Worm (Caenorhabditis elegans) whole organism, L4/young adult: ENCODE measurements around the gene C17H12.37.

ENCODE experiments used
- W03F9.2 ChIP-seq: fragments of 150-350 bp; optimal IDR thresholded peaks from 2 replicates; lab custom pipeline; 2014; ENCODE audit warnings: missing biosample characterization, missing genetic modification characterization
- dao-5 ChIP-seq: sonication (generic microtip); optimal IDR thresholded peaks from 2 replicates; lab custom pipeline; 2016; ENCODE audit warnings: missing genotype, missing genetic modification characterization, moderate library complexity, missing compliant biosample characterization
- him-1 ChIP-seq: sonication (generic microtip); optimal IDR thresholded peaks from 2 replicates; lab custom pipeline; 2016; ENCODE audit warnings: missing genotype, missing genetic modification reagents, missing genetic modification characterization, missing compliant biosample characterization

The C17H12.37 gene

DNA sequence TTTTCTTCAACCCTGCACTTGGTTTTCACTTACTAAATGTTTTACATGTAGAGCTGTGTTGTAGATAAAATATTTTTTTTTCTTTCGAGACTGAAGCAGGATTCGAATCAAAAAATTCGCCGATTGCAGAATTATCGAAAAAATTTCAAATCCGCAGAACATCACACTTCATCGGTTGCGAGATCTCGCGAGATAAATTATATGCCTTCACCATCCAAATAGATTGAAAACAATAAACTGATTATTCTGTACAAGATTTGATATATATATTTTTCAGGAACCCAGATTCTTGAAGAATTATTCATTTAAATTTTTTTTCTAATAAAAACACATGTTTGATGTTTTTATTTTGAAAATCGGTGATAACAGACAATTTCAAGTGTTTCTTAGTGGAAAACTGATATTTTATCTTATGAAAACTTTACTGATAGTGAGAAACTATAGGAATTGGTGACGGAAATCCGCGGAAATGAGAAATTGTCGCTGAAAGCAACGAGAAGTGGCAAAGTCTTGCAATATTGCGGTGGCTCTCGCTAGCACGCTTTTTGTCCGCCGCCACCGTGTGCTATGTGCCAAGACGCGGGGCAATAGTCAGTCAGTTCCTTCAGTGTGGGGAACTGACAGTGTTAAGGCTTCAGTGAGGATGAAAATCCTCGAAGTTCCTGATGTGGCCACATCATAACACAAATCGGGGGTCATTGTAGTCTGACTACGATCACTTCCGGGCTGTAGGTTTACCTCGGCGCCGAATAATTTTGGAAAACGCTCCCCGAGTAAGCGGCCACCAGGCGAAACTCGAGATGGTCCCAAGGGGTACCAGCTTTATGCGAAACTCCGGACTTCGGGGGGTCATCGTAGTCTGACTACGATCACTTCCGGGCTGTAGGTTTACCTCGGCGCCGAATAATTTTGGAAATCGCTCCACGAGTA lies 12.3 kb upstream of the C17H12.37 start:
- TF ChIP-seq him-1: no peak
- TF ChIP-seq W03F9.2 (tag; lab: Kevin White, UChicago): no peak
- TF ChIP-seq dao-5: no peak

- TF ChIP-seq dao-5 (no peak), W03F9.2 (tag; lab: Kevin White, UChicago) (no peak), him-1 (no peak)
Observed at ce11 chrIV:6793310-6793966, 11.5 kb upstream of the C17H12.37 start.

ce11 chrIV:6795529-6795928 lies 9.4 kb upstream of the C17H12.37 start, which contains the start of the genes C17H12.3 and C17H12.12:
Gene C17H12.3, minus strand, starts transcription at chrIV:6795629.
Gene C17H12.12, plus strand, starts transcription at chrIV:6795924.
- TF ChIP-seq dao-5 (no peak), him-1 (no peak), W03F9.2 (tag; lab: Kevin White, UChicago) (no peak)

ce11 chrIV:6802132-6802531 lies 2.8 kb upstream of the C17H12.37 start, which contains the start of the genes cest-4 and C17H12.11:
Gene cest-4, minus strand, starts transcription at chrIV:6802337.
Gene C17H12.11, plus strand, starts transcription at chrIV:6802387.
- TF ChIP-seq him-1 (no peak), W03F9.2 (tag; lab: Kevin White, UChicago) (no peak), dao-5 (no peak)

DNA sequence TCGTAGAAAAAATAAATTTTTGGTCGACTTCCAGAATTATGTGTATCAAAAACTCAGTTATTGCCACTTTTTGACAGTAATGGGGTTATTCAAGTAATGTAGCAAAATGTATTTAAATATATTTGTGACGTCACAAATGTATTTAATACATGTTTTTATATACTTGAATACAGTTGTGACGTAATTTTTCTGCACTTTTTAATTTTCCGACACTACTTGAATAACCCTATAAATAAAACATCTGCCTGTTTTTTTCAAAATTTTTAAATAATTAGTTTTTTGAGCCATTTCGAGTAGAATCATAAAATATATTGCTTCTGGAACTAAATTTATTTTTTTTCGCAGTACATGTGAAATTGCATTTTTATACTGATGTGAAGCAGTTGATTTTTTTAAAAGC lies 1.6 kb upstream of the C17H12.37 start:
- TF ChIP-seq W03F9.2 (tag; lab: Kevin White, UChicago) (no peak), dao-5 (no peak), him-1 (no peak)

- TF ChIP-seq dao-5 (no peak), W03F9.2 (tag; lab: Kevin White, UChicago) (no peak), him-1 (no peak)
Observed at ce11 chrIV:6803805-6804344, 1.0 kb upstream of the C17H12.37 start.

ce11 chrIV:6806475-6807063 lies 1.7 kb downstream of the C17H12.37 start, which contains the start of gene C17H12.10:
Gene C17H12.10, plus strand, starts transcription at chrIV:6806799.
- TF ChIP-seq him-1: peak; percentile 43
- TF ChIP-seq dao-5: no peak

DNA sequence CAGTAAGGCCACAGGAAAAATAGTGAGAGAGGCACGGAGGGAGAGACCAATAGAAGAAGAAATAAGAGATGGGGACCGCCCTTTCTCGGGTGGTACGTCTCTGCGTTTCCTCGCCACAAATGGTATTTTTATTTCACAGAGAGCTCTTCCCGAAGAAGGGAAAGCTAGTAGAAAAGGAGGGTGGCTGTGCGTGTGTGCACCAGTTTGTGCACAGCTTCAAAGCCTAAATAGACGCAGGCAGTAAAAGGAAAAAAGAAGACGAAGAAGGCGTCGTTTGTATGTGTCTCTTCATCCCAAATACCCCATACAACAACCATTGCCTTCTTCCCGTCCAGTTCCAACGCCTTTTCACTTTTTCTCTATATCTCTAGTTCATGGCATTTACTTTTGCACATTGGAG lies 4.8 kb downstream of the C17H12.37 start:
- no peak for TF ChIP-seq W03F9.2 (tag; lab: Kevin White, UChicago)
- TF ChIP-seq him-1: peak; percentile 85

DNA sequence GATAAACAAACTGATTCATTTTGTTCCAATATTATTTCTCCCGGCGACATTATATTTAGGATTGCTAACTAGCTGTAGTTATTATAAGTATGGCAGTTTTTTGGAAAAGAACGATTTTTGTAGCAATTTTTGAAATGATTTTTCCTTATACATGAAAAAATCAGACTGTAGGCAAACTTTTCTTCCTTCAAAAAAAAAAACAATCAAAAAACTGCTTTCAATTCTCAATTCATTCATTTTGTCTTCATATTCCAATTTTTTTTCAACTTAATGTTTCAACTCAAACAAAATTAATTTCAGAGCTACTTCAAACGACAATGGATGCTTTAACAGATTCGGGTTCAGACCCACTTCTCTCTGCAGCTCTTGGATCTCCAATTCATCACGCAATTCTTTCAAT lies 6.9 kb downstream of the C17H12.37 start, which contains the start of gene ceh-48:
ceh-48 (plus strand) TSS at position 301 of the 400 bp plus-strand sequence.
- TF ChIP-seq dao-5: no peak
- TF ChIP-seq him-1: no peak
- TF ChIP-seq W03F9.2 (tag; lab: Kevin White, UChicago): no peak

- TF ChIP-seq W03F9.2 (tag; lab: Kevin White, UChicago): no peak
- TF ChIP-seq dao-5: no peak
- no peak for TF ChIP-seq him-1
Observed at ce11 chrIV:6817554-6817953, 12.6 kb downstream of the C17H12.37 start, which contains the start of gene C17H12.5. Gene C17H12.5, minus strand, starts transcription at chrIV:6817654.

ce11 chrIV:6818369-6818768 lies 13.5 kb downstream of the C17H12.37 start, which contains the start of gene C17H12.8:
Gene C17H12.8, plus strand, starts transcription at chrIV:6818703.
- TF ChIP-seq W03F9.2 (tag; lab: Kevin White, UChicago): no peak
- no peak for TF ChIP-seq dao-5
- TF ChIP-seq him-1: no peak

ce11 chrIV:6821709-6822108 lies 16.8 kb downstream of the C17H12.37 start:
- TF ChIP-seq W03F9.2 (tag; lab: Kevin White, UChicago) (no peak), dao-5 (no peak), him-1 (no peak)

ce11 chrIV:6822406-6822805 lies 17.5 kb downstream of the C17H12.37 start, which contains the start of gene C17H12.6:
Gene C17H12.6, minus strand, starts transcription at chrIV:6822506.
- TF ChIP-seq him-1 (no peak), W03F9.2 (tag; lab: Kevin White, UChicago) (no peak), dao-5 (no peak)

- TF ChIP-seq him-1 (no peak), dao-5 (no peak), W03F9.2 (tag; lab: Kevin White, UChicago) (no peak)
Observed at ce11 chrIV:6824622-6825021, 19.7 kb downstream of the C17H12.37 start, which contains the start of gene H20E11.3. Gene H20E11.3, plus strand, starts transcription at chrIV:6824816.
